Worm (Caenorhabditis elegans) whole organism, L4 larva: Measurements from ENCODE around the gene F01F1.14.

Source experiments
- D1046.2 ChIP-seq: fragments of 200-800 bp; sonication (Bioruptor generic); IDR thresholded peaks from 2 replicates; pipeline ENCODE4 v1.3.6; 2022; ENCODE audit warnings: missing genetic modification characterization, missing compliant biosample characterization
- F44E2.7 ChIP-seq: fragments of 200-800 bp; sonication (Bioruptor generic); IDR thresholded peaks from 2 replicates; pipeline ENCODE4 v2.1.2; 2022; ENCODE audit warnings: missing genetic modification characterization, missing compliant biosample characterization
- R02D3.7 ChIP-seq: fragments of 150-350 bp; sonication (generic microtip); optimal IDR thresholded peaks from 3 replicates; lab custom pipeline; 2014; ENCODE audit warnings: missing biosample characterization, missing genetic modification characterization
- ama-1 ChIP-seq: fragments of 150-350 bp; optimal IDR thresholded peaks from 2 replicates; lab custom pipeline; 2014; ENCODE audit warnings: inconsistent platforms, mixed read lengths
- lin-13 ChIP-seq: fragments of 150-350 bp; optimal IDR thresholded peaks from 2 replicates; lab custom pipeline; 2014; ENCODE audit warnings: missing biosample characterization, missing genetic modification reagents, missing genetic modification characterization
- lin-39 ChIP-seq: fragments of 150-350 bp; optimal IDR thresholded peaks from 2 replicates; lab custom pipeline; 2014; ENCODE audit warnings: missing biosample characterization, missing genetic modification reagents, missing genetic modification characterization
- madf-5 ChIP-seq, 2 experiments: fragments of 200-800 bp; sonication (Bioruptor generic); IDR thresholded peaks; 2 replicates each; pipeline ENCODE4 v1.3.6; 2022; ENCODE audit warnings: missing compliant biosample characterization in 2 of 2, missing genetic modification characterization in 2 of 2
- nhr-111 ChIP-seq: fragments of 200-800 bp; sonication (Bioruptor generic); optimal IDR thresholded peaks from 2 replicates; lab custom pipeline; 2018; ENCODE audit warnings: mild to moderate bottlenecking, missing genetic modification characterization, missing compliant biosample characterization
- nhr-237 ChIP-seq: sonication (generic microtip); optimal IDR thresholded peaks from 2 replicates; lab custom pipeline; 2017; ENCODE audit warnings: missing biosample characterization, missing genetic modification characterization
- php-3 ChIP-seq: fragments of 200-800 bp; sonication (Bioruptor generic); IDR thresholded peaks from 2 replicates; pipeline ENCODE4 v1.3.6; 2022; ENCODE audit warnings: missing genetic modification reagents, missing genetic modification characterization, missing compliant biosample characterization
- pqm-1 ChIP-seq: sonication (generic microtip); optimal IDR thresholded peaks from 2 replicates; lab custom pipeline; 2017; ENCODE audit warnings: missing biosample characterization, missing genetic modification characterization
- unc-39 ChIP-seq: sonication (generic microtip); optimal IDR thresholded peaks from 2 replicates; lab custom pipeline; 2017; ENCODE audit warnings: missing biosample characterization, missing genetic modification characterization
- unc-62 ChIP-seq, 3 experiments: fragments of 150-350 bp in 1 of 3; sonication (generic microtip); optimal IDR thresholded peaks in 2 of 3; peaks in 1 of 3; 1 replicate in 1 of 3; 2 replicates in 2 of 3; lab custom pipeline; 2014 to 2017; ENCODE audit warnings: missing biosample characterization in 3 of 3, missing genetic modification characterization in 3 of 3, missing genetic modification reagents in 3 of 3, missing genotype in 1 of 3
- zip-2 ChIP-seq: fragments of 150-350 bp; optimal IDR thresholded peaks from 2 replicates; lab custom pipeline; 2014; ENCODE audit warnings: missing biosample characterization, missing genetic modification characterization

DNA sequence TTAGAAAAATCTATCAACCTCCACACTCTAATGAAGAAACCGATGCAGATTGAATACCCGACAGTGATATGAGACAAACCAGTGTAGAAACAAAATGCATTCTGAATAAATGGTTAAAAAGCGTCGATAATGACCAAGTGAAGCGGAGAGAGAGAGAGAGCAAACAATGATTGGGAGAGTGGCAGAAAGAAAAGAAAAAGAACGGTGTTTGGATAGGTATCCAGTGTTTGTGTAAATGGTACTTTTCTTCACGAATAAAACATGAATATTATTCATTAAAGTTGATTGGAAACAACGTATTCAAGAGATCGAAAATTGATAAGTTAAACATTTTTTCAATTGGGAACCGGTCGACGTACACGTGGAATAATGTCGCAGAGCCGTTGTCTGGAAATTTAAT, 13.3 kb downstream of the F01F1.14 start, which contains the start of gene F01F1.15:
- TF ChIP-seq lin-13 (GFP tag; lab: Kevin White, UChicago) (no peak), F44E2.7 (GFP tag; lab: Robert Waterston, UW) (no peak), D1046.2 (GFP tag; lab: Robert Waterston, UW) (no peak), unc-62 (GFP tag; optimal IDR thresholded peaks at IDR 0.05 in 1 of 2; lab: Kevin White, UChicago) (no peak), unc-62 (tag; optimal IDR thresholded peaks at IDR 0.05; lab: Kevin White, UChicago) (no peak), R02D3.7 (tag; lab: Kevin White, UChicago) (no peak), nhr-237 (tag; lab: Kevin White, UChicago) (no peak), madf-5 (GFP tag; IDR thresholded peaks at IDR 0.05; lab: Robert Waterston, UW) (no peak), lin-39 (tag; lab: Kevin White, UChicago) (no peak), php-3 (GFP tag; lab: Robert Waterston, UW) (no peak), unc-39 (no peak), nhr-111 (GFP tag; lab: Kevin White, UChicago) (no peak), zip-2 (no peak), pqm-1 (tag; lab: Kevin White, UChicago) (no peak), ama-1 (lab: Kevin White, UChicago) (no peak)
